6 fruit fly cellular contexts compared by ENCODE assay signal in the genomic region with DNA sequence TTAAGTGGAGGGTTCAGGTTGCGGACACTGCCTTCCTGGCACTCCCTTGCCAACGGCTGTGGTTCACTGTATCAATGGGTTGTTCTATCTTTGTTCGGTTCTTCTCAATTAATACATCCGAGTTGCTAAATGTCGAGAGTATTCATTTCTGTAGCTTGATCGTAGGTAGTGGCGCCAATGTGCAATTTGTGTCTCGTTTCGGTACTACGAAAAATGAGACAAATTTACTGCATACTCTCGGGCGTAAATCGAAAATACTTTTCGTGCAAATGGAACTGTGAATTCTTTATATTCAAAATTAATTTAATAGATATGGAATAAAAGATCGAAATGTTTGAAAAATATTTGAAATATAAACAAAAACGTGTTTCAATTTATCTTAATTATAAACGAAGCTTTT.
TF ChIP-seq lines count a peak whose summit lies in the region.

No protein-coding gene starts in this region.

- TF ChIP-seq CTCF in S2 (optimal IDR thresholded peaks at IDR 0.05; lab: Kevin White, UChicago), result peak; percentile 92
- TF ChIP-seq CTCF in whole organism, embryonic (GFP tag; optimal IDR thresholded peaks at IDR 0.05; lab: Kevin White, UChicago), result peak; percentile 97

TF ChIP-seq in whole organism, adult, 20 proteins besides CTCF, POLR2A, EP300 and RAD21:
- TF ChIP-seq Crg-1 (GFP tag; optimal IDR thresholded peaks at IDR 0.05; lab: Kevin White, UChicago) (no peak), pad (GFP tag; optimal IDR thresholded peaks at IDR 0.05; lab: Kevin White, UChicago) (no peak), CG1620 (GFP tag; optimal IDR thresholded peaks at IDR 0.05; lab: Kevin White, UChicago) (no peak), bab1 (GFP tag; optimal IDR thresholded peaks at IDR 0.05; lab: Kevin White, UChicago) (peak; percentile 47)

TF ChIP-seq in whole organism, embryonic, 481 proteins besides CTCF, POLR2A, EP300 and RAD21 (continues in another document):
- TF ChIP-seq Hr3 (GFP tag; optimal IDR thresholded peaks at IDR 0.05; lab: Kevin White, UChicago) (no peak), Rfx (GFP tag; IDR thresholded peaks at IDR 0.05; lab: Robert Waterston, UW) (0 out of 2 replicates have a peak, but pooled peaks have one; percentile 5), ken (GFP tag; IDR thresholded peaks at IDR 0.05; lab: Robert Waterston, UW) (no peak), ci (GFP tag; IDR thresholded peaks at IDR 0.05; lab: Robert Waterston, UW) (0 out of 3 replicates have a peak, but pooled peaks have one; percentile 21), pan (optimal IDR thresholded peaks at IDR 0.05; lab: Kevin White, UChicago) (no peak), pan (GFP tag; optimal IDR thresholded peaks at IDR 0.05 in 1 of 2, IDR thresholded peaks at IDR 0.05 in 1 of 2) (peak in 1 of 2 experiments; percentile 27), CG12155 (GFP tag; optimal IDR thresholded peaks at IDR 0.05; lab: Kevin White, UChicago) (no peak), Lhr (GFP tag; optimal IDR thresholded peaks at IDR 0.05; lab: Kevin White, UChicago) (peak; percentile 26), zen2 (GFP tag; IDR thresholded peaks at IDR 0.05; lab: Robert Waterston, UW; ENCODE audit: partially characterized antibody) (no peak), chinmo (GFP tag; IDR thresholded peaks at IDR 0.05; lab: Robert Waterston, UW; ENCODE audit: partially characterized antibody) (peak; percentile 76; the same call in 1 of the 4 replicates), CG13287 (GFP tag; IDR thresholded peaks at IDR 0.05; lab: Robert Waterston, UW; ENCODE audit: partially characterized antibody) (peak; percentile 16; the same call in 1 of the 2 replicates), CG2712 (tag; optimal IDR thresholded peaks at IDR 0.05; lab: Kevin White, UChicago) (peak; percentile 13), CG17361 (GFP tag; IDR thresholded peaks at IDR 0.05; lab: Robert Waterston, UW) (0 out of 3 replicates have a peak, but pooled peaks have one; percentile 9), CG8765 (GFP tag; IDR thresholded peaks at IDR 0.05; lab: Robert Waterston, UW) (no peak), CG17568 (GFP tag; optimal IDR thresholded peaks at IDR 0.05; lab: Kevin White, UChicago) (no peak), CG3995 (GFP tag; optimal IDR thresholded peaks at IDR 0.05; lab: Kevin White, UChicago) (peak; percentile 17), CG5953 (GFP tag; IDR thresholded peaks at IDR 0.05; lab: Robert Waterston, UW) (no peak), CG10654 (GFP tag; optimal IDR thresholded peaks at IDR 0.05; lab: Kevin White, UChicago) (no peak)

TF ChIP-seq in whole organism, prepupa, 60 proteins besides CTCF, POLR2A, EP300 and RAD21:
- TF ChIP-seq Eip75B (GFP tag; optimal IDR thresholded peaks at IDR 0.05; lab: Kevin White, UChicago) (no peak), CG8632 (GFP tag; optimal IDR thresholded peaks at IDR 0.05; lab: Kevin White, UChicago) (no peak), CG15336 (GFP tag; IDR thresholded peaks at IDR 0.05; lab: Robert Waterston, UW) (no peak), cyc (GFP tag; optimal IDR thresholded peaks at IDR 0.05; lab: Kevin White, UChicago) (peak; percentile 13), salr (GFP tag; optimal IDR thresholded peaks at IDR 0.05; lab: Kevin White, UChicago) (no peak), Ets96B (tag; optimal IDR thresholded peaks at IDR 0.05; lab: Kevin White, UChicago) (no peak), topi (GFP tag; optimal IDR thresholded peaks at IDR 0.05; lab: Kevin White, UChicago) (no peak), esn (GFP tag; optimal IDR thresholded peaks at IDR 0.05; lab: Kevin White, UChicago) (peak; percentile 34), Eip78C (GFP tag; lab: Kevin White, UChicago) (peak; percentile 58), CG34406 (GFP tag; optimal IDR thresholded peaks at IDR 0.05; lab: Kevin White, UChicago) (no peak), pdm3 (GFP tag; optimal IDR thresholded peaks at IDR 0.05; lab: Kevin White, UChicago) (peak; percentile 1)
TF ChIP-seq in whole organism, prepupa: peak in this region for 4.

TF ChIP-seq in whole organism, pupa, 21 proteins besides CTCF, POLR2A, EP300 and RAD21:
- 0 out of 2 replicates have a peak, but pooled peaks have one; percentile 2 for TF ChIP-seq CG32121 (GFP tag; IDR thresholded peaks at IDR 0.05; lab: Robert Waterston, UW)
- no peak for TF ChIP-seq Pif1B (GFP tag; optimal IDR thresholded peaks at IDR 0.05; lab: Kevin White, UChicago)
- peak; percentile 38 for TF ChIP-seq D1 (tag; optimal IDR thresholded peaks at IDR 0.05; lab: Kevin White, UChicago)

TF ChIP-seq in whole organism, wandering third instar larva, 38 proteins besides CTCF, POLR2A, EP300 and RAD21:
- TF ChIP-seq lola (GFP tag; optimal IDR thresholded peaks at IDR 0.05; lab: Kevin White, UChicago) (no peak), br (GFP tag; optimal IDR thresholded peaks at IDR 0.05; lab: Kevin White, UChicago) (no peak), foxo (GFP tag; optimal IDR thresholded peaks at IDR 0.05; lab: Kevin White, UChicago) (peak in 1 of 2 experiments; percentile 14), Dif (GFP tag; optimal IDR thresholded peaks at IDR 0.05; lab: Kevin White, UChicago; ENCODE audit: partially characterized antibody) (no peak), dmrt93B (GFP tag; optimal IDR thresholded peaks at IDR 0.05; lab: Kevin White, UChicago) (no peak), Jra (GFP tag; optimal IDR thresholded peaks at IDR 0.05; lab: Kevin White, UChicago) (no peak), rgr (GFP tag; optimal IDR thresholded peaks at IDR 0.05; lab: Kevin White, UChicago) (peak; percentile 10), Hr78 (GFP tag; optimal IDR thresholded peaks at IDR 0.05; lab: Kevin White, UChicago) (no peak), Myc (optimal IDR thresholded peaks at IDR 0.05; lab: Kevin White, UChicago) (peak; percentile 89), tai (GFP tag; optimal IDR thresholded peaks at IDR 0.05; lab: Kevin White, UChicago) (no peak)
